Worm (Caenorhabditis elegans) whole organism, early embryonic: Measurements from ENCODE around the gene F59A6.11.
A peak's percentile ranks its signal among the peaks of the same experiment; 100 is the strongest.

Source experiments
- B0310.2 ChIP-seq: sonication (generic microtip); optimal IDR thresholded peaks from 2 replicates; lab custom pipeline; 2016; ENCODE audit warnings: mild to moderate bottlenecking, missing genetic modification characterization, missing compliant biosample characterization
- F13C5.2 ChIP-seq: sonication (generic microtip); optimal IDR thresholded peaks from 2 replicates; lab custom pipeline; 2017; ENCODE audit warnings: mild to moderate bottlenecking, missing genetic modification characterization, inconsistent platforms, missing compliant biosample characterization
- aly-1 ChIP-seq: sonication (generic microtip); optimal IDR thresholded peaks from 2 replicates; lab custom pipeline; 2016; ENCODE audit warnings: missing genetic modification characterization, missing compliant biosample characterization
- ama-1 ChIP-seq: fragments of 150-350 bp; optimal IDR thresholded peaks from 2 replicates; lab custom pipeline; 2014
- ceh-13 ChIP-seq: fragments of 200-800 bp; sonication (Bioruptor generic); optimal IDR thresholded peaks from 2 replicates; lab custom pipeline; 2018; ENCODE audit warnings: mild to moderate bottlenecking, missing genetic modification characterization, missing compliant biosample characterization
- ceh-36 ChIP-seq: sonication (generic microtip); optimal IDR thresholded peaks from 2 replicates; lab custom pipeline; 2016; ENCODE audit warnings: missing genetic modification characterization, inconsistent platforms, missing compliant biosample characterization
- ets-7 ChIP-seq: sonication (generic microtip); optimal IDR thresholded peaks from 2 replicates; lab custom pipeline; 2016; ENCODE audit warnings: missing genotype, missing genetic modification characterization, missing compliant biosample characterization
- flt-1 ChIP-seq: fragments of 200-800 bp; sonication (Bioruptor generic); IDR thresholded peaks from 2 replicates; pipeline ENCODE4 v1.3.6; 2022; ENCODE audit warnings: missing genetic modification characterization, missing compliant biosample characterization
- hmbx-1 ChIP-seq: sonication (generic microtip); optimal IDR thresholded peaks from 2 replicates; lab custom pipeline; 2016; ENCODE audit warnings: mild to moderate bottlenecking, missing genetic modification characterization, missing compliant biosample characterization
- hmg-4 ChIP-seq: fragments of 200-800 bp; sonication (Bioruptor generic); optimal IDR thresholded peaks from 2 replicates; lab custom pipeline; 2018; ENCODE audit warnings: mild to moderate bottlenecking, missing genetic modification characterization, missing compliant biosample characterization
- hnd-1 ChIP-seq: sonication (generic microtip); optimal IDR thresholded peaks from 2 replicates; lab custom pipeline; 2016; ENCODE audit warnings: missing genetic modification characterization, missing compliant biosample characterization
- pes-1 ChIP-seq: fragments of 200-800 bp; sonication (Bioruptor generic); IDR thresholded peaks from 2 replicates; pipeline ENCODE4 v1.3.6; 2022; ENCODE audit warnings: missing genetic modification reagents, missing genetic modification characterization, missing compliant biosample characterization
- scrt-1 ChIP-seq: fragments of 200-800 bp; sonication (Bioruptor generic); IDR thresholded peaks from 2 replicates; pipeline ENCODE4 v1.3.6; 2022; ENCODE audit warnings: missing genetic modification characterization, missing compliant biosample characterization
- sea-1 ChIP-seq: fragments of 200-800 bp; sonication (Bioruptor generic); conservative IDR thresholded peaks from 2 replicates; pipeline ENCODE4 v1.3.6; 2022; ENCODE audit warnings: missing genetic modification characterization, missing compliant biosample characterization
- tbx-11 ChIP-seq: fragments of 200-800 bp; sonication (Bioruptor generic); IDR thresholded peaks from 2 replicates; pipeline ENCODE4 v1.3.6; 2022; ENCODE audit warnings: missing genetic modification characterization, missing compliant biosample characterization
- tbx-37 ChIP-seq: fragments of 200-800 bp; sonication (Bioruptor generic); conservative IDR thresholded peaks from 2 replicates; pipeline ENCODE4 v1.3.6; 2022; ENCODE audit warnings: missing genetic modification reagents, missing genetic modification characterization, missing compliant biosample characterization
- tra-4 ChIP-seq: sonication (generic microtip); optimal IDR thresholded peaks from 2 replicates; lab custom pipeline; 2017; ENCODE audit warnings: missing genetic modification characterization, missing compliant biosample characterization

F59A6.11 gene

DNA sequence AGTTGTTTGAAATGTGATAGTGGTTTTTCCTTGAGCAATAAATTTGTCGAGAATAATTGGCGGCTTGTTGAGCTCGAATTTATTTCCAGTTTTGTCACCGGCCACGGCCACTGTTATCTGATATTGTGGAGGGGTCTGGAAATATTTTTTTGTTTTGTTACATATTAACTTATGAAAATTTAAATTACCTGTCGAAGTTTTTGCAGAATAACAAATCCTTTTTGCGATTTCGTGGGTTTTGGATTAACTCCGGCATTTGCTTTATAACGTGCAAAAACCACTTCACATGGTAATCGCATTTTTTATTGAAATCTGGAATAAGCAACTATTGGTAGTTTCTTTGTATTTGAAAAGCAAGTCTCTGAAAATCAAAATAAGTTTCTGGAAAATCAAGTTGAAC lies 37.6 kb upstream of the F59A6.11 start, which contains the start of gene lrr-1:
Gene lrr-1, minus strand, starts transcription at position 312 of the 400 bp plus-strand sequence.
- TF ChIP-seq hmbx-1 (tag; lab: Kevin White, UChicago) = no peak
- no peak for TF ChIP-seq F13C5.2 (tag; lab: Kevin White, UChicago)
- TF ChIP-seq tra-4 (tag; lab: Kevin White, UChicago) = no peak
- no peak for TF ChIP-seq sea-1 (GFP tag; lab: Robert Waterston, UW)
- TF ChIP-seq tbx-37 (GFP tag; lab: Robert Waterston, UW) = no peak
- TF ChIP-seq scrt-1 = no peak
- no peak for TF ChIP-seq aly-1
- no peak for TF ChIP-seq ets-7 (tag; lab: Kevin White, UChicago)
- no peak for TF ChIP-seq B0310.2 (tag; lab: Kevin White, UChicago)
- TF ChIP-seq tbx-11 (GFP tag; lab: Robert Waterston, UW) = no peak
- TF ChIP-seq hmg-4 (GFP tag; lab: Kevin White, UChicago) = no peak
- TF ChIP-seq ama-1 = no peak
- no peak for TF ChIP-seq hnd-1 (tag; lab: Kevin White, UChicago)

DNA sequence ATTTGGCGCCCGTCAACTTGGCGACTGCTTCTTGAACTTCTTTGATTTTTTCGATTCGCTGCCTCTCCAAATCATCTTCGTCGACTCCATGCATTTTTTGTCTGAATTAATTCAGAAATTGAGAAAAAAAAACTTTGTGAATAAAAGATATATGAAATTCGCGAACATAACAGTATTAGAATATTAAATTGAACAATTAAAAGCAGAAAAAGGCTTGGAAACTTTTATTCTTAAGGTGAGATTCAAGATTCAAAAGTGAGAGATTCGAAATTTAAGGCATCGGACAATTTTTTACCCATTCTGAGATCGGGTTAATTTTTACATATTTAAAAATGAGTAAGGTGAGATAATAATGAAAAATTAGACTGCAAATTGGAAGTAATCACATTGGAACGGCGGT lies 35.4 kb upstream of the F59A6.11 start, which contains the start of gene F33G12.3:
Gene F33G12.3, minus strand, starts transcription at position 101 of the 400 bp plus-strand sequence.
- TF ChIP-seq ama-1 = no peak

DNA sequence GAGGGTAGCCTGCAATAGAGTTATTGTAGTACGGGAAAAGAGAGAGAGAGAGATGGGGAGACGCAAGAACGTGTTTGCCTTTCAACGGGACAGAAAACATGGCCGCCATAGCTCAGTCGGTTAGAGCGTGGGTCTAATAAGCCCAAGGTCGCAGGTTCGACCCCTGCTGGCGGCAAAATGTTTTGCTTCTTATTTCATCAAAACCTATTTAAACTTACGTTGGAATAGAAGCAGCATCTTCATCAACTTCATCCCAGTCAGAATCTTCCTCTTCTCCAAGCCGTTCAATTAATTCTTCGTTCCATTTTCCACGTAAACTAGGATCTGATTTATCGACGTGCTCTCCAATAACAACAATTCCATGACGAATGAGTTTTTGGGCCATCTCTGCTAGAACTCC lies 34.1 kb upstream of the F59A6.11 start:
- TF ChIP-seq tbx-37 (GFP tag; lab: Robert Waterston, UW) = peak; percentile 94
- TF ChIP-seq hnd-1 (tag; lab: Kevin White, UChicago) = peak; percentile 79
- TF ChIP-seq ets-7 (tag; lab: Kevin White, UChicago) = peak; percentile 91
- TF ChIP-seq aly-1 = peak; percentile 96
- TF ChIP-seq tra-4 (tag; lab: Kevin White, UChicago) = peak; percentile 81
- TF ChIP-seq ceh-13 (GFP tag; lab: Kevin White, UChicago) = peak; percentile 77
- TF ChIP-seq B0310.2 (tag; lab: Kevin White, UChicago) = peak; percentile 94
- TF ChIP-seq scrt-1 = peak; percentile 95
- TF ChIP-seq sea-1 (GFP tag; lab: Robert Waterston, UW) = peak; percentile 92
- TF ChIP-seq hmg-4 (GFP tag; lab: Kevin White, UChicago) = peak; percentile 98
- peak; percentile 91 for TF ChIP-seq flt-1
- peak; percentile 74 for TF ChIP-seq ama-1
- TF ChIP-seq hmbx-1 (tag; lab: Kevin White, UChicago) = peak; percentile 83
- TF ChIP-seq pes-1 (GFP tag; lab: Robert Waterston, UW) = peak; percentile 96
- peak; percentile 92 for TF ChIP-seq ceh-36 (tag; lab: Kevin White, UChicago)
- TF ChIP-seq F13C5.2 (tag; lab: Kevin White, UChicago) = peak; percentile 97
- peak; percentile 94 for TF ChIP-seq tbx-11 (GFP tag; lab: Robert Waterston, UW)

ce11 chrII:5031612-5032011 lies 33.1 kb upstream of the F59A6.11 start, which contains the start of gene wdr-83:
Gene wdr-83, minus strand, starts transcription at chrII:5031712.
- no peak for TF ChIP-seq flt-1

DNA sequence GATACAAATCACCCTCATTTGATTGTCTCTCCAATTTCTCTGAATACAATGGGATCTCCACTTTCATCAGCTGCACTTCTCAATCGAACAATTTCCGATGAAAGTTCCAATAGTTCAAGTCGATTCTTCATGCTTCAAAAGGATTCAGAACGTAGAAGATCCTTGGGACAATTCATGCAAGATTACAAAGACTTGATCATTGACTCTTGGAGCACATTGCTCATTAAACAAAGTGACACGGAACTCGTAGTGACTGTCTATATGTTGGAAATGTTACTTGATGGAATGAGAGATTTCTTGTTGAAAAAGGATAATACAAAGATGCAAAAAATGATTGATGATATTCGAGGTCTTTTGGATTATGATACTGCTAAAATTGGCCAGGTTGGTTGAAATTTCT lies 29.4 kb upstream of the F59A6.11 start:
- TF ChIP-seq pes-1 (GFP tag; lab: Robert Waterston, UW) (no peak), ets-7 (tag; lab: Kevin White, UChicago) (no peak), ceh-36 (tag; lab: Kevin White, UChicago) (no peak), aly-1 (no peak), scrt-1 (no peak), ceh-13 (GFP tag; lab: Kevin White, UChicago) (no peak)

- TF ChIP-seq flt-1 (no peak), tra-4 (tag; lab: Kevin White, UChicago) (no peak)
Measured at ce11 chrII:5022381-5022855, 23.9 kb upstream of the F59A6.11 start, which contains the start of the genes nsy-1 and F59A6.13. Gene nsy-1, plus strand, starts transcription at chrII:5022757. Gene F59A6.13, plus strand, starts transcription at chrII:5022805.

DNA sequence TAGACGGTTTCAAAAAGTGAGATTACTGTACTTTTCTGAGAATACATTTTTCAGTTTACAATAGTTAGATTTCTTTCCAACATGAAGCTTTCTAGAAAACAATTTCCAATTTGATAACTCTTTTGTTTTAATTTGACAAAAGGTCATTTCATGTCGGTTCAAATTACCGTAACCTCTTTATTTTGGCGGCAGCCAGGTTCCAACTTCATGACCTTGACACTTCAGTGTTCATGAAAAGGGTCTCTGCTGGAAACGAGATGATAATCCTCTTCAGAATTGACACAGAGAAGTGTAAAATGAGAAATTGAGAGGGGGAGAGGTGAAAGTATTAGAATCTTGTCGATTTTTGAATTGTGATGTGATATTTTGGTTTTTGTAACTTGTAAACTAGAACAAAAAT lies 23.0 kb upstream of the F59A6.11 start:
- TF ChIP-seq sea-1 (GFP tag; lab: Robert Waterston, UW) = no peak
- no peak for TF ChIP-seq ama-1
- no peak for TF ChIP-seq pes-1 (GFP tag; lab: Robert Waterston, UW)
- no peak for TF ChIP-seq hmbx-1 (tag; lab: Kevin White, UChicago)
- no peak for TF ChIP-seq ets-7 (tag; lab: Kevin White, UChicago)
- TF ChIP-seq hnd-1 (tag; lab: Kevin White, UChicago) = no peak
- TF ChIP-seq hmg-4 (GFP tag; lab: Kevin White, UChicago) = no peak
- TF ChIP-seq flt-1 = no peak
- TF ChIP-seq ceh-36 (tag; lab: Kevin White, UChicago) = no peak
- TF ChIP-seq aly-1 = no peak
- no peak for TF ChIP-seq tbx-37 (GFP tag; lab: Robert Waterston, UW)
- no peak for TF ChIP-seq scrt-1
- no peak for TF ChIP-seq F13C5.2 (tag; lab: Kevin White, UChicago)
- TF ChIP-seq tra-4 (tag; lab: Kevin White, UChicago) = no peak
- TF ChIP-seq tbx-11 (GFP tag; lab: Robert Waterston, UW) = no peak
- no peak for TF ChIP-seq ceh-13 (GFP tag; lab: Kevin White, UChicago)
- no peak for TF ChIP-seq B0310.2 (tag; lab: Kevin White, UChicago)

DNA sequence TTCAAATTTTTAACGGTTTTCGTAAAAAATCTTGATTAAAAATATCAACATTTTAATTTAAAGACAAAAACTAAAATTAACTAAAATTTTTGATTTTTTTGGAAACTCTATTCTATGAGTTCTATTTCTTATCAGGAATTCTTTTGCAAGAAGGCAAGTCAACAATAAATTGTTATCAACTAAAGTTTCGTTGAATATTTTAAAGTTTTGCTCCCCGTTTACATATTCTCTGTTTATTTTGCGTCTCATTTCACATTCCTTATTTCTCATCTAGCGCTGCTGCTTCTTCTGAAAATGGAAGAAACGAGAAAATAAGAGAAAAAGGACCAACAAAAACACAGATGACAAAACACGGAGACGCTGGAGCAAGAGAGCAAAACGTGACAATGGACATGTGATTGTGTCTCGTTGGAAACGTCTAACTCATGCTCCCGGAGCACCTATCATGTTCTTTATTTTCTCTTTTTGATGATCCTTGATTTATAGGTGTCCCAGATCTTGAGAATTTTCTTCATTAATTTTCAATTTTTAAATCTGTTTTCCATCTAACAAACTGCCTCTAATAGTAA lies 22.0 kb upstream of the F59A6.11 start:
- TF ChIP-seq ama-1 (no peak), sea-1 (GFP tag; lab: Robert Waterston, UW) (no peak), flt-1 (no peak), pes-1 (GFP tag; lab: Robert Waterston, UW) (no peak), ceh-36 (tag; lab: Kevin White, UChicago) (no peak), tra-4 (tag; lab: Kevin White, UChicago) (no peak), tbx-11 (GFP tag; lab: Robert Waterston, UW) (no peak), B0310.2 (tag; lab: Kevin White, UChicago) (no peak), hmg-4 (GFP tag; lab: Kevin White, UChicago) (no peak), tbx-37 (GFP tag; lab: Robert Waterston, UW) (no peak), hnd-1 (tag; lab: Kevin White, UChicago) (no peak)
